Fruit fly (Drosophila melanogaster) whole organism, embryonic: Measurements from ENCODE around the gene CG3097.
A peak's percentile ranks its signal among the peaks of the same experiment; 100 is the strongest.

Source experiments
- CG10366 ChIP-seq: fragments of 200-800 bp; sonication (Bioruptor generic); IDR thresholded peaks from 2 replicates; pipeline ENCODE4 v1.3.6; 2022; ENCODE audit warnings: missing biosample characterization, missing genetic modification characterization
- CG10431 ChIP-seq: fragments of 200-800 bp; sonication (Bioruptor generic); optimal IDR thresholded peaks from 3 replicates; lab custom pipeline; 2018; ENCODE audit warnings: missing biosample characterization, mild to moderate bottlenecking, missing genetic modification characterization
- CG11723 ChIP-seq: fragments of 200-800 bp; sonication (Bioruptor generic); optimal IDR thresholded peaks from 2 replicates; lab custom pipeline; 2017; ENCODE audit warnings: missing biosample characterization, mild to moderate bottlenecking, missing genetic modification characterization
- CG12659 ChIP-seq: fragments of 200-800 bp; sonication (Bioruptor generic); optimal IDR thresholded peaks from 3 replicates; lab custom pipeline; 2017; ENCODE audit warnings: mild to moderate bottlenecking, missing biosample characterization, missing genetic modification reagents, missing genetic modification characterization
- CG12744 ChIP-seq: fragments of 200-800 bp; sonication (Bioruptor generic); optimal IDR thresholded peaks from 2 replicates; lab custom pipeline; 2016; ENCODE audit warnings: missing biosample characterization, missing genetic modification characterization
- CG13775 ChIP-seq: fragments of 200-800 bp; sonication (Bioruptor generic); optimal IDR thresholded peaks from 3 replicates; lab custom pipeline; 2017; ENCODE audit warnings: missing biosample characterization, mild to moderate bottlenecking, missing genetic modification characterization
- CG14667 ChIP-seq: fragments of 200-800 bp; sonication (Bioruptor generic); IDR thresholded peaks from 2 replicates; pipeline ENCODE4 v1.3.6; 2022; ENCODE audit warnings: missing biosample characterization, missing genetic modification characterization
- CG1603 ChIP-seq: fragments of 200-800 bp; sonication (Bioruptor generic); optimal IDR thresholded peaks from 2 replicates; lab custom pipeline; 2019; ENCODE audit warnings: missing biosample characterization, mild to moderate bottlenecking, missing genetic modification characterization, moderate library complexity
- CG3407 ChIP-seq: fragments of 200-800 bp; sonication (Bioruptor generic); optimal IDR thresholded peaks from 2 replicates; lab custom pipeline; 2018; ENCODE audit warnings: missing biosample characterization, mild to moderate bottlenecking, missing genetic modification characterization
- CG4328 ChIP-seq: fragments of 200-800 bp; sonication (Bioruptor generic); optimal IDR thresholded peaks from 3 replicates; lab custom pipeline; 2017; ENCODE audit warnings: missing biosample characterization, missing genetic modification reagents, missing genetic modification characterization
- CG4730 ChIP-seq: fragments of 200-800 bp; sonication (Bioruptor generic); IDR thresholded peaks from 2 replicates; pipeline ENCODE4 v1.3.6; 2022; ENCODE audit warnings: missing biosample characterization, missing genetic modification characterization
- CG7271 ChIP-seq: fragments of 200-800 bp; sonication (Bioruptor generic); optimal IDR thresholded peaks from 2 replicates; lab custom pipeline; 2018; ENCODE audit warnings: missing biosample characterization, mild to moderate bottlenecking, missing genetic modification characterization, moderate library complexity
- CG7745 ChIP-seq: fragments of 200-800 bp; sonication (Bioruptor generic); optimal IDR thresholded peaks from 2 replicates; lab custom pipeline; 2018; ENCODE audit warnings: missing biosample characterization, mild to moderate bottlenecking, missing genetic modification characterization, moderate library complexity
- CG7839 ChIP-seq: fragments of 200-800 bp; sonication (Bioruptor generic); optimal IDR thresholded peaks from 3 replicates; lab custom pipeline; 2018; ENCODE audit warnings: missing biosample characterization, mild to moderate bottlenecking, missing genetic modification characterization, moderate library complexity
- CG8388 ChIP-seq: fragments of 200-800 bp; sonication (Bioruptor generic); optimal IDR thresholded peaks from 2 replicates; lab custom pipeline; 2019; ENCODE audit warnings: missing biosample characterization, mild to moderate bottlenecking, missing genetic modification characterization, moderate library complexity
- CG8924 ChIP-seq: fragments of 200-800 bp; optimal IDR thresholded peaks from 3 replicates; lab custom pipeline; 2019; ENCODE audit warnings: missing biosample characterization, mild to moderate bottlenecking, missing genetic modification characterization, moderate library complexity
- CG9609 ChIP-seq: fragments of 200-800 bp; sonication (Bioruptor generic); optimal IDR thresholded peaks from 3 replicates; lab custom pipeline; 2016; ENCODE audit warnings: missing biosample characterization, missing genetic modification characterization
- CG9817 ChIP-seq: fragments of 200-800 bp; sonication (Bioruptor generic); optimal IDR thresholded peaks from 2 replicates; lab custom pipeline; 2018; ENCODE audit warnings: missing biosample characterization, mild to moderate bottlenecking, missing genetic modification characterization, moderate library complexity
- Dad ChIP-seq: fragments of 200-800 bp; sonication (Bioruptor generic); optimal IDR thresholded peaks from 3 replicates; lab custom pipeline; 2016; ENCODE audit warnings: missing biosample characterization, missing genetic modification characterization
- Elba2 ChIP-seq: fragments of 200-800 bp; sonication (Bioruptor generic); optimal IDR thresholded peaks from 3 replicates; lab custom pipeline; 2016; ENCODE audit warnings: missing biosample characterization, missing genetic modification characterization
- Gsc ChIP-seq: fragments of 200-800 bp; sonication (Bioruptor generic); IDR thresholded peaks from 2 replicates; pipeline ENCODE4 v1.3.6; 2022; ENCODE audit warnings: missing biosample characterization, missing genetic modification characterization
- H15 ChIP-seq: fragments of 200-800 bp; sonication (Bioruptor generic); IDR thresholded peaks from 3 replicates; pipeline ENCODE4 v1.3.6; 2022; ENCODE audit warnings: missing biosample characterization, missing genetic modification characterization
- HLH3B ChIP-seq: fragments of 200-800 bp; sonication (Bioruptor generic); IDR thresholded peaks from 2 replicates; pipeline ENCODE4 v1.3.6; 2022; ENCODE audit warnings: missing biosample characterization, missing genetic modification characterization
- HmgD ChIP-seq: fragments of 200-800 bp; sonication (Bioruptor generic); optimal IDR thresholded peaks from 3 replicates; lab custom pipeline; 2016; ENCODE audit warnings: missing biosample characterization, missing genetic modification characterization
- HmgZ ChIP-seq: fragments of 200-800 bp; sonication (Bioruptor generic); optimal IDR thresholded peaks from 2 replicates; lab custom pipeline; 2018; ENCODE audit warnings: missing biosample characterization, mild to moderate bottlenecking, missing genetic modification characterization
- Hsf ChIP-seq: fragments of 200-800 bp; sonication (Bioruptor generic); optimal IDR thresholded peaks from 3 replicates; lab custom pipeline; 2016; ENCODE audit warnings: missing biosample characterization, missing genetic modification characterization
- Max ChIP-seq: fragments of 200-800 bp; sonication (Bioruptor generic); optimal IDR thresholded peaks from 2 replicates; lab custom pipeline; 2016; ENCODE audit warnings: missing biosample characterization, mild to moderate bottlenecking, missing genetic modification characterization
- NC2α ChIP-seq: fragments of 200-800 bp; sonication (Bioruptor generic); optimal IDR thresholded peaks from 2 replicates; lab custom pipeline; 2016; ENCODE audit warnings: missing biosample characterization, missing genetic modification characterization
- Nf-YB ChIP-seq: fragments of 200-800 bp; sonication (Bioruptor generic); optimal IDR thresholded peaks from 3 replicates; lab custom pipeline; 2019; ENCODE audit warnings: missing biosample characterization, mild to moderate bottlenecking, missing genetic modification characterization, moderate library complexity
- NfI ChIP-seq: fragments of 200-800 bp; sonication (Bioruptor generic); optimal IDR thresholded peaks from 3 replicates; lab custom pipeline; 2018; ENCODE audit warnings: missing biosample characterization, mild to moderate bottlenecking, missing genetic modification characterization, moderate library complexity
- Opbp ChIP-seq: fragments of 200-800 bp; sonication (Bioruptor generic); IDR thresholded peaks from 3 replicates; pipeline ENCODE4 v1.3.6; 2022; ENCODE audit warnings: missing biosample characterization, missing genetic modification characterization; ENCODE audit not compliant: partially characterized antibody
- Pdp1 ChIP-seq, 2 experiments: fragments of 200-800 bp; sonication (Bioruptor generic); optimal IDR thresholded peaks; 3 replicates each; lab custom pipeline; 2016; ENCODE audit warnings: missing biosample characterization in 2 of 2, missing genetic modification characterization in 2 of 2, mild to moderate bottlenecking in 1 of 2, moderate library complexity in 1 of 2
- Ravus ChIP-seq: fragments of 200-800 bp; sonication (Bioruptor generic); IDR thresholded peaks from 2 replicates; pipeline ENCODE4 v1.3.6; 2022; ENCODE audit warnings: missing biosample characterization, missing genetic modification characterization
- Sox102F ChIP-seq: fragments of 200-800 bp; sonication (Bioruptor generic); optimal IDR thresholded peaks from 2 replicates; lab custom pipeline; 2018; ENCODE audit warnings: missing biosample characterization, mild to moderate bottlenecking, missing genetic modification characterization, moderate library complexity
- Ssrp ChIP-seq: fragments of 200-800 bp; sonication (Bioruptor generic); optimal IDR thresholded peaks from 2 replicates; lab custom pipeline; 2018; ENCODE audit warnings: missing biosample characterization, mild to moderate bottlenecking, missing genetic modification characterization, moderate library complexity
- Stat92E ChIP-seq, 3 experiments: fragments of >200 bp in 2 of 3; fragments of 200-800 bp in 1 of 3; sonication (Bioruptor generic) in 1 of 3; optimal IDR thresholded peaks; 2 replicates each; lab custom pipeline; 2017 to 2019; ENCODE audit warnings: missing biosample characterization in 3 of 3, missing genetic modification characterization in 3 of 3, mild to moderate bottlenecking in 1 of 3, moderate library complexity in 1 of 3
- ac ChIP-seq: fragments of 200-800 bp; sonication (Bioruptor generic); optimal IDR thresholded peaks from 3 replicates; lab custom pipeline; 2017; ENCODE audit warnings: missing biosample characterization, mild to moderate bottlenecking, missing genetic modification characterization
- al ChIP-seq: fragments of 200-800 bp; sonication (Bioruptor generic); IDR thresholded peaks from 2 replicates; pipeline ENCODE4 v1.3.6; 2022; ENCODE audit warnings: missing biosample characterization, missing genetic modification characterization
- btn ChIP-seq: fragments of 200-800 bp; sonication (Bioruptor generic); optimal IDR thresholded peaks from 2 replicates; lab custom pipeline; 2016; ENCODE audit warnings: missing biosample characterization, missing genetic modification characterization
- cad ChIP-seq: fragments of >200 bp; optimal IDR thresholded peaks from 2 replicates; lab custom pipeline; 2017; ENCODE audit warnings: missing biosample characterization, missing genetic modification characterization
- ham ChIP-seq: fragments of 200-800 bp; sonication (Bioruptor generic); IDR thresholded peaks from 2 replicates; pipeline ENCODE4 v1.3.6; 2022; ENCODE audit warnings: missing biosample characterization, missing genetic modification characterization
- hkb ChIP-seq, 2 experiments: fragments of 200-800 bp in 1 of 2; fragments of >200 bp in 1 of 2; sonication (Bioruptor generic) in 1 of 2; IDR thresholded peaks in 1 of 2; optimal IDR thresholded peaks in 1 of 2; 2 replicates each; pipeline versions ENCODE4 v1.3.6 to Lab custom; 2017 to 2022; ENCODE audit warnings: missing biosample characterization in 1 of 2, missing genetic modification characterization in 1 of 2
- jing ChIP-seq: fragments of 200-800 bp; sonication (Bioruptor generic); optimal IDR thresholded peaks from 2 replicates; lab custom pipeline; 2018; ENCODE audit warnings: missing biosample characterization, mild to moderate bottlenecking, missing genetic modification characterization
- onecut ChIP-seq: fragments of 200-800 bp; sonication (Bioruptor generic); IDR thresholded peaks from 2 replicates; pipeline ENCODE4 v1.3.6; 2022; ENCODE audit warnings: missing biosample characterization, missing genetic modification characterization
- rib ChIP-seq: fragments of 200-800 bp; sonication (Bioruptor generic); IDR thresholded peaks from 2 replicates; pipeline ENCODE4 v1.3.6; 2022; ENCODE audit warnings: missing biosample characterization, missing genetic modification characterization
- schlank ChIP-seq: fragments of 200-800 bp; sonication (Bioruptor generic); optimal IDR thresholded peaks from 2 replicates; lab custom pipeline; 2018; ENCODE audit warnings: missing biosample characterization, mild to moderate bottlenecking, missing genetic modification characterization
- vfl ChIP-seq: fragments of 200-800 bp; sonication (Bioruptor generic); optimal IDR thresholded peaks from 2 replicates; lab custom pipeline; 2016; ENCODE audit warnings: missing biosample characterization, missing genetic modification characterization
- wdn ChIP-seq: fragments of 200-800 bp; sonication (Bioruptor generic); IDR thresholded peaks from 2 replicates; pipeline ENCODE4 v1.3.6; 2022; ENCODE audit warnings: missing biosample characterization, missing genetic modification characterization
- z ChIP-seq: fragments of 200-800 bp; sonication (Bioruptor generic); IDR thresholded peaks from 3 replicates; pipeline ENCODE4 v1.3.6; 2022; ENCODE audit warnings: missing biosample characterization, missing genetic modification characterization
- zfh1 ChIP-seq: fragments of 200-800 bp; sonication (Bioruptor generic); IDR thresholded peaks from 3 replicates; pipeline ENCODE4 v1.3.6; 2022; ENCODE audit warnings: missing biosample characterization, missing genetic modification characterization

Gene CG3097

dm6 chrX:5724744-5725185 is 45.8 kb downstream of the CG3097 start (continued):
- TF ChIP-seq CG9609 (GFP tag; lab: Kevin White, UChicago) (peak; percentile 7), CG9817 (no peak), CG10366 (GFP tag; lab: Robert Waterston, UW) (peak; percentile 40; the same call in 1 of the 2 replicates), onecut (GFP tag; lab: Robert Waterston, UW) (peak; percentile 35), Nf-YB (GFP tag; lab: Kevin White, UChicago) (peak; percentile 29), NC2α (no peak), Dad (GFP tag; lab: Kevin White, UChicago) (peak; percentile 7), Gsc (GFP tag; lab: Robert Waterston, UW) (0 out of 2 replicates have a peak, but pooled peaks have one; percentile 30), ham (GFP tag; lab: Robert Waterston, UW) (no peak), HLH3B (peak; percentile 54), CG7745 (tag; lab: Kevin White, UChicago) (no peak), jing (GFP tag; lab: Kevin White, UChicago) (no peak), CG7271 (tag; lab: Kevin White, UChicago) (peak; percentile 24), cad (GFP tag; lab: Kevin White, UChicago) (no peak), CG14667 (GFP tag; lab: Robert Waterston, UW) (peak; percentile 49; the same call in 1 of the 2 replicates), hkb (optimal IDR thresholded peaks at IDR 0.05; lab: Kevin White, UChicago) (no peak), hkb (GFP tag; IDR thresholded peaks at IDR 0.05; lab: Robert Waterston, UW) (peak; percentile 46), CG1603 (tag; lab: Kevin White, UChicago) (peak; percentile 89), btn (GFP tag; lab: Kevin White, UChicago) (peak; percentile 8), H15 (GFP tag; lab: Robert Waterston, UW) (peak; percentile 30; the same call in 1 of the 3 replicates), CG10431 (no peak), CG4328 (GFP tag; lab: Kevin White, UChicago) (no peak), CG11723 (GFP tag; lab: Kevin White, UChicago) (peak; percentile 49), CG3407 (GFP tag; lab: Kevin White, UChicago) (peak; percentile 82), Pdp1 (GFP tag; optimal IDR thresholded peaks at IDR 0.05; lab: Kevin White, UChicago) (peak; percentile 45 to 64), vfl (GFP tag; lab: Kevin White, UChicago) (no peak), CG8388 (GFP tag; lab: Kevin White, UChicago) (peak; percentile 20), Stat92E (GFP tag; optimal IDR thresholded peaks at IDR 0.05; lab: Kevin White, UChicago) (no peak), NfI (no peak), CG4730 (0 out of 2 replicates have a peak, but pooled peaks have one; percentile 13), rib (GFP tag; lab: Robert Waterston, UW) (no peak), Ravus (no peak), CG8924 (no peak), CG13775 (no peak), ac (GFP tag; lab: Kevin White, UChicago) (peak; percentile 22), Elba2 (GFP tag; lab: Kevin White, UChicago) (no peak), CG12659 (GFP tag; lab: Kevin White, UChicago) (no peak), CG12744 (GFP tag; lab: Kevin White, UChicago) (no peak), Max (GFP tag; lab: Kevin White, UChicago) (no peak), HmgD (no peak), HmgZ (tag; lab: Kevin White, UChicago) (no peak), schlank (tag; lab: Kevin White, UChicago) (no peak), Ssrp (tag; lab: Kevin White, UChicago) (peak; percentile 33), zfh1 (peak; percentile 74), wdn (GFP tag; lab: Robert Waterston, UW) (no peak), CG7839 (tag; lab: Kevin White, UChicago) (peak; percentile 49), Opbp (GFP tag; lab: Robert Waterston, UW) (no peak), al (GFP tag; lab: Robert Waterston, UW) (no peak), z (GFP tag; lab: Robert Waterston, UW) (no peak), Sox102F (GFP tag; lab: Kevin White, UChicago) (peak; percentile 71), Hsf (GFP tag; lab: Kevin White, UChicago) (peak; percentile 57)
